Fruit fly (Drosophila melanogaster): Measurements from ENCODE around the gene Polr2G.

dm6 chr3R:15205223-15205622 is 17.8 kb downstream of the Polr2G start:
- TF ChIP-seq dl (GFP tag; optimal IDR thresholded peaks at IDR 0.05; ENCODE audit: insufficient read depth in 1 of 2, partially characterized antibody in 2 of 2) = no peak
- TF ChIP-seq Mio (GFP tag; optimal IDR thresholded peaks at IDR 0.05) = no peak
